Worm (Caenorhabditis elegans) whole organism, L4 larva: ENCODE data around the gene C33D3.5.

Experiments used
- D1046.2 ChIP-seq: fragments of 200-800 bp; sonication (Bioruptor generic); IDR thresholded peaks from 2 replicates; pipeline ENCODE4 v1.3.6; 2022; ENCODE audit warnings: missing genetic modification characterization, missing compliant biosample characterization
- F10B5.3 ChIP-seq: sonication (generic microtip); optimal IDR thresholded peaks from 2 replicates; lab custom pipeline; 2016; ENCODE audit warnings: mild to moderate bottlenecking, missing genetic modification characterization, missing compliant biosample characterization
- F37D6.2 ChIP-seq: sonication (generic microtip); optimal IDR thresholded peaks from 2 replicates; lab custom pipeline; 2016; ENCODE audit warnings: mild to moderate bottlenecking, missing genetic modification characterization, missing compliant biosample characterization
- F44E2.7 ChIP-seq: fragments of 200-800 bp; sonication (Bioruptor generic); IDR thresholded peaks from 2 replicates; pipeline ENCODE4 v2.1.2; 2022; ENCODE audit warnings: missing genetic modification characterization, missing compliant biosample characterization
- R02D3.7 ChIP-seq: fragments of 150-350 bp; sonication (generic microtip); optimal IDR thresholded peaks from 3 replicates; lab custom pipeline; 2014; ENCODE audit warnings: missing biosample characterization, missing genetic modification characterization
- Y48G9A.11 ChIP-seq: fragments of 200-800 bp; sonication (Bioruptor generic); IDR thresholded peaks from 2 replicates; pipeline ENCODE4 v1.3.6; 2022; ENCODE audit warnings: missing genetic modification reagents, missing genetic modification characterization, missing compliant biosample characterization
- Y5F2A.4 ChIP-seq: fragments of 200-800 bp; sonication (Bioruptor generic); optimal IDR thresholded peaks from 2 replicates; lab custom pipeline; 2018; ENCODE audit warnings: mild to moderate bottlenecking, missing genetic modification characterization, missing compliant biosample characterization
- Y75B8A.6 ChIP-seq: fragments of 200-800 bp; sonication (Bioruptor generic); IDR thresholded peaks from 2 replicates; pipeline ENCODE4 v1.3.6; 2022; ENCODE audit warnings: missing genetic modification reagents, missing genetic modification characterization, missing compliant biosample characterization
- ZK337.2 ChIP-seq: fragments of 200-800 bp; sonication (Bioruptor generic); IDR thresholded peaks from 2 replicates; pipeline ENCODE4 v1.3.6; 2022; ENCODE audit warnings: missing genetic modification reagents, missing genetic modification characterization, missing compliant biosample characterization
- aha-1 ChIP-seq: fragments of 150-350 bp; peaks from one replicate; lab custom pipeline; 2014; ENCODE audit warnings: missing biosample characterization, missing genetic modification characterization
- arid-1 ChIP-seq: fragments of 200-800 bp; sonication (Bioruptor generic); conservative IDR thresholded peaks from 2 replicates; pipeline ENCODE4 v1.3.6; 2022; ENCODE audit warnings: missing genetic modification reagents, missing genetic modification characterization, missing compliant biosample characterization
- ceh-20 ChIP-seq: fragments of 200-800 bp; sonication (Bioruptor generic); IDR thresholded peaks from 2 replicates; pipeline ENCODE4 v1.3.6; 2022; ENCODE audit warnings: missing genetic modification reagents, missing genetic modification characterization, missing compliant biosample characterization
- ceh-28 ChIP-seq: fragments of 150-350 bp; optimal IDR thresholded peaks from 2 replicates; lab custom pipeline; 2014; ENCODE audit warnings: missing biosample characterization, missing genetic modification reagents, missing genetic modification characterization
- ceh-62 ChIP-seq: sonication (generic microtip); optimal IDR thresholded peaks from 2 replicates; lab custom pipeline; 2017; ENCODE audit warnings: missing biosample characterization, missing genetic modification characterization
- ceh-82 ChIP-seq: sonication (generic microtip); optimal IDR thresholded peaks from 2 replicates; lab custom pipeline; 2017; ENCODE audit warnings: missing biosample characterization, missing genetic modification characterization
- cey-2 ChIP-seq: sonication (generic microtip); optimal IDR thresholded peaks from 3 replicates; lab custom pipeline; 2017; ENCODE audit warnings: missing genetic modification characterization, mild to moderate bottlenecking, missing compliant biosample characterization, antibody characterized with exemption, borderline replicate concordance; ENCODE audit not compliant: insufficient read depth
- ctbp-1 ChIP-seq: fragments of 200-800 bp; sonication (Bioruptor generic); IDR thresholded peaks from 2 replicates; pipeline ENCODE4 v1.3.6; 2022; ENCODE audit warnings: missing genetic modification reagents, missing genetic modification characterization, missing compliant biosample characterization
- daf-16 ChIP-seq, 3 experiments: sonication (generic microtip); optimal IDR thresholded peaks; 2 replicates each; lab custom pipeline; 2016 to 2017; ENCODE audit warnings: missing genetic modification characterization in 3 of 3, missing genetic modification reagents in 3 of 3, mild to moderate bottlenecking in 2 of 3, missing compliant biosample characterization in 2 of 3, missing biosample characterization in 1 of 3, moderate library complexity in 1 of 3
- daf-19 ChIP-seq: fragments of 200-800 bp; sonication (Bioruptor generic); conservative IDR thresholded peaks from 2 replicates; pipeline ENCODE4 v1.3.6; 2022; ENCODE audit warnings: missing genetic modification characterization, missing compliant biosample characterization
- daf-8 ChIP-seq: fragments of 200-800 bp; sonication (Bioruptor generic); IDR thresholded peaks from 2 replicates; pipeline ENCODE4 v1.3.6; 2022; ENCODE audit warnings: missing genetic modification characterization, missing compliant biosample characterization
- dmd-6 ChIP-seq: fragments of 200-800 bp; sonication (Bioruptor generic); IDR thresholded peaks from 2 replicates; pipeline ENCODE4 v1.3.6; 2022; ENCODE audit warnings: missing genetic modification reagents, missing genetic modification characterization, missing compliant biosample characterization
- dpl-1 ChIP-seq: fragments of 150-350 bp; optimal IDR thresholded peaks from 2 replicates; lab custom pipeline; 2014; ENCODE audit warnings: missing biosample characterization, missing genetic modification reagents, missing genetic modification characterization
- egl-43 ChIP-seq: fragments of 200-800 bp; sonication (Bioruptor generic); IDR thresholded peaks from 2 replicates; pipeline ENCODE4 v1.3.6; 2022; ENCODE audit warnings: missing genetic modification reagents, missing genetic modification characterization, missing compliant biosample characterization
- fos-1 ChIP-seq: fragments of 150-350 bp; optimal IDR thresholded peaks from 2 replicates; lab custom pipeline; 2014; ENCODE audit warnings: missing biosample characterization, missing genetic modification characterization
- gei-8 ChIP-seq: fragments of 200-800 bp; sonication (Bioruptor generic); optimal IDR thresholded peaks from 2 replicates; lab custom pipeline; 2018; ENCODE audit warnings: mild to moderate bottlenecking, missing genetic modification characterization, missing compliant biosample characterization
- hlh-11 ChIP-seq: fragments of 200-800 bp; sonication (Bioruptor generic); optimal IDR thresholded peaks from 2 replicates; lab custom pipeline; 2018; ENCODE audit warnings: mild to moderate bottlenecking, missing genetic modification characterization, missing compliant biosample characterization
- hmg-1.1 ChIP-seq: fragments of 200-800 bp; sonication (Bioruptor generic); IDR thresholded peaks from 2 replicates; pipeline ENCODE4 v1.3.6; 2022; ENCODE audit warnings: missing genetic modification reagents, missing genetic modification characterization, missing compliant biosample characterization
- lin-1 ChIP-seq: fragments of 200-800 bp; sonication (Bioruptor generic); IDR thresholded peaks from 2 replicates; pipeline ENCODE4 v1.3.6; 2022; ENCODE audit warnings: missing genetic modification reagents, missing genetic modification characterization, missing compliant biosample characterization
- lin-15B ChIP-seq: fragments of 150-350 bp; sonication (generic microtip); optimal IDR thresholded peaks from 3 replicates; lab custom pipeline; 2014; ENCODE audit warnings: missing biosample characterization, missing genetic modification characterization
- lin-38 ChIP-seq: fragments of 200-800 bp; sonication (Bioruptor generic); IDR thresholded peaks from 2 replicates; pipeline ENCODE4 v1.3.6; 2022; ENCODE audit warnings: missing genetic modification reagents, missing genetic modification characterization, missing compliant biosample characterization
- lir-3 ChIP-seq: sonication (generic microtip); optimal IDR thresholded peaks from 2 replicates; lab custom pipeline; 2016; ENCODE audit warnings: mild to moderate bottlenecking, missing genetic modification characterization, missing compliant biosample characterization
- lsy-2 ChIP-seq, 2 experiments: fragments of 150-350 bp in 1 of 2; sonication (generic microtip) in 1 of 2; optimal IDR thresholded peaks; 2 replicates each; lab custom pipeline; 2014 to 2017; ENCODE audit warnings: missing biosample characterization in 2 of 2, missing genetic modification characterization in 2 of 2
- madf-9 ChIP-seq: fragments of 200-800 bp; sonication (Bioruptor generic); conservative IDR thresholded peaks from 2 replicates; pipeline ENCODE4 v1.3.6; 2022; ENCODE audit warnings: missing genetic modification reagents, missing genetic modification characterization, missing compliant biosample characterization
- mdt-29 ChIP-seq: fragments of 200-800 bp; sonication (Bioruptor generic); IDR thresholded peaks from 2 replicates; pipeline ENCODE4 v1.3.6; 2022; ENCODE audit warnings: missing genetic modification reagents, missing genetic modification characterization, missing compliant biosample characterization
- mes-2 ChIP-seq: sonication (generic microtip); optimal IDR thresholded peaks from 2 replicates; lab custom pipeline; 2016; ENCODE audit warnings: missing genotype, mild to moderate bottlenecking, missing genetic modification characterization, missing compliant biosample characterization; ENCODE audit not compliant: poor library complexity, severe bottlenecking
- mxl-2 ChIP-seq: fragments of 200-800 bp; sonication (Bioruptor generic); conservative IDR thresholded peaks from 2 replicates; pipeline ENCODE4 v1.3.6; 2022; ENCODE audit warnings: missing genetic modification reagents, missing genetic modification characterization, missing compliant biosample characterization
- nhr-11 ChIP-seq: fragments of 150-350 bp; optimal IDR thresholded peaks from 2 replicates; lab custom pipeline; 2014; ENCODE audit warnings: missing biosample characterization, missing genetic modification characterization
- nhr-111 ChIP-seq: fragments of 200-800 bp; sonication (Bioruptor generic); optimal IDR thresholded peaks from 2 replicates; lab custom pipeline; 2018; ENCODE audit warnings: mild to moderate bottlenecking, missing genetic modification characterization, missing compliant biosample characterization
- nhr-237 ChIP-seq: sonication (generic microtip); optimal IDR thresholded peaks from 2 replicates; lab custom pipeline; 2017; ENCODE audit warnings: missing biosample characterization, missing genetic modification characterization
- nhr-77 ChIP-seq: fragments of 150-350 bp; optimal IDR thresholded peaks from 2 replicates; lab custom pipeline; 2014; ENCODE audit warnings: missing biosample characterization, missing genetic modification characterization
- php-3 ChIP-seq: fragments of 200-800 bp; sonication (Bioruptor generic); IDR thresholded peaks from 2 replicates; pipeline ENCODE4 v1.3.6; 2022; ENCODE audit warnings: missing genetic modification reagents, missing genetic modification characterization, missing compliant biosample characterization
- rbr-2 ChIP-seq: sonication (generic microtip); optimal IDR thresholded peaks from 2 replicates; lab custom pipeline; 2016; ENCODE audit warnings: missing genotype, missing genetic modification characterization, missing compliant biosample characterization
- saeg-2 ChIP-seq: fragments of 200-800 bp; sonication (Bioruptor generic); IDR thresholded peaks from 2 replicates; pipeline ENCODE4 v1.3.6; 2022; ENCODE audit warnings: missing genetic modification reagents, missing genetic modification characterization, missing compliant biosample characterization
- snpc-4 ChIP-seq: fragments of 150-350 bp; optimal IDR thresholded peaks from 2 replicates; lab custom pipeline; 2014; ENCODE audit warnings: missing biosample characterization, missing genetic modification characterization
- spr-1 ChIP-seq: sonication (generic microtip); optimal IDR thresholded peaks from 2 replicates; lab custom pipeline; 2016; ENCODE audit warnings: mild to moderate bottlenecking, missing genetic modification characterization, missing compliant biosample characterization
- tra-1 ChIP-seq: fragments of 200-800 bp; sonication (Bioruptor generic); IDR thresholded peaks from 2 replicates; pipeline ENCODE4 v1.3.6; 2022; ENCODE audit warnings: missing genetic modification reagents, missing genetic modification characterization, missing compliant biosample characterization
- unc-130 ChIP-seq: sonication (generic microtip); optimal IDR thresholded peaks from 2 replicates; lab custom pipeline; 2016; ENCODE audit warnings: missing genetic modification reagents, missing genetic modification characterization, missing compliant biosample characterization
- zag-1 ChIP-seq: fragments of 150-350 bp; optimal IDR thresholded peaks from 2 replicates; lab custom pipeline; 2014; ENCODE audit warnings: missing biosample characterization, missing genetic modification characterization
- zfp-3 ChIP-seq: fragments of 200-800 bp; sonication (Bioruptor generic); conservative IDR thresholded peaks from 2 replicates; pipeline ENCODE4 v1.3.6; 2022; ENCODE audit warnings: missing genetic modification reagents, missing genetic modification characterization, missing compliant biosample characterization
- zip-11 ChIP-seq: fragments of 200-800 bp; sonication (Bioruptor generic); IDR thresholded peaks from 2 replicates; pipeline ENCODE4 v1.3.6; 2022; ENCODE audit warnings: missing genetic modification characterization, missing compliant biosample characterization
- ztf-11 ChIP-seq: fragments of 150-350 bp; optimal IDR thresholded peaks from 2 replicates; lab custom pipeline; 2014; ENCODE audit warnings: missing biosample characterization, missing genetic modification characterization
- ztf-7 ChIP-seq: fragments of 150-350 bp; optimal IDR thresholded peaks from 2 replicates; lab custom pipeline; 2014; ENCODE audit warnings: missing biosample characterization, missing genetic modification characterization

C33D3.5 gene

DNA sequence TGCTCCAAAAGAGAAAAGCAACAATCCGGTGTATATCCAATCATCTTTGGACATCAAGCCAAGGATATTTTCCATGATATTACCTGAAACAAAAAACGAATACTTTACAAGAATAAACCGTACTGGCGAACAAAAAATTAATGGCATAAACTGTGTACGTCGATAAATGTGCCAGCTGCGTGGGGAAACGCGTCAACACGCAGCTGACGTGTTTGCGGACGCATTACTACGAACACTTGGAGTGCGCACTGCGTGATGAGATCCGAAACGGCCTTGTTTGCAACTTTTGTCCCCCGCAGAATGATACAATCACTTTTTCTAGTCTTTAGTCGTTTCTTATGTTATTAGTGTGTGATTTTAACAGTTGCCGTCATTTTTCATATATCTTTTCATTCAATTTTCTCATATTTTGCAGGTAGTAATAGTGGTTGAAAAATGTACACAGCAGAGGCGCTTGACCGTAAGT, 33.4 kb downstream of the C33D3.5 start, which contains the start of the genes mboa-7 and git-1:
mboa-7 (minus strand) TSS at position 83 of the 466 bp plus-strand sequence.
git-1 (plus strand) TSS at position 416 of the 466 bp plus-strand sequence.
- no peak for TF ChIP-seq ceh-62 (tag; lab: Kevin White, UChicago)
- peak; percentile 74 for TF ChIP-seq hmg-1.1
- no peak; the same call in 1 of the 2 replicates for TF ChIP-seq lin-38 (GFP tag; lab: Robert Waterston, UW)
- no peak for TF ChIP-seq lir-3 (tag; lab: Kevin White, UChicago)
- peak in 1 of 2 experiments; percentile 65 for TF ChIP-seq lsy-2 (tag; optimal IDR thresholded peaks at IDR 0.05; lab: Kevin White, UChicago)
- no peak for TF ChIP-seq ztf-11 (tag; lab: Kevin White, UChicago)
- no peak for TF ChIP-seq arid-1 (GFP tag; lab: Robert Waterston, UW)
- TF ChIP-seq tra-1 (GFP tag; lab: Robert Waterston, UW): 0 out of 2 replicates have a peak, but pooled peaks have one; percentile 32
- no peak for TF ChIP-seq ctbp-1 (GFP tag; lab: Robert Waterston, UW)
- TF ChIP-seq cey-2 (tag; lab: Kevin White, UChicago): no peak
- TF ChIP-seq daf-16 (GFP tag; optimal IDR thresholded peaks at IDR 0.05; lab: Kevin White, UChicago): no peak
- TF ChIP-seq daf-16 (tag; optimal IDR thresholded peaks at IDR 0.05; lab: Kevin White, UChicago): peak; percentile 38
- no peak for TF ChIP-seq R02D3.7 (tag; lab: Kevin White, UChicago)
- TF ChIP-seq D1046.2 (GFP tag; lab: Robert Waterston, UW): no peak
- no peak for TF ChIP-seq zip-11 (GFP tag; lab: Robert Waterston, UW)
- TF ChIP-seq nhr-77: no peak
- no peak for TF ChIP-seq lin-15B
- TF ChIP-seq mxl-2 (GFP tag; lab: Robert Waterston, UW): no peak
- no peak for TF ChIP-seq gei-8 (GFP tag; lab: Kevin White, UChicago)
- TF ChIP-seq daf-8 (GFP tag; lab: Robert Waterston, UW): no peak
- TF ChIP-seq ceh-28 (tag; lab: Kevin White, UChicago): no peak
- peak; percentile 9 for TF ChIP-seq nhr-11
- no peak for TF ChIP-seq ZK337.2
- peak; percentile 51 for TF ChIP-seq dpl-1 (GFP tag; lab: Kevin White, UChicago)
- no peak for TF ChIP-seq spr-1
- TF ChIP-seq nhr-111 (GFP tag; lab: Kevin White, UChicago): no peak
- no peak for TF ChIP-seq ztf-7 (tag; lab: Kevin White, UChicago)
- peak; percentile 45 for TF ChIP-seq dmd-6 (GFP tag; lab: Robert Waterston, UW)
- TF ChIP-seq mdt-29 (GFP tag; lab: Robert Waterston, UW): no peak
- no peak for TF ChIP-seq snpc-4
- no peak for TF ChIP-seq Y75B8A.6
- no peak for TF ChIP-seq php-3 (GFP tag; lab: Robert Waterston, UW)
- TF ChIP-seq lin-1: no peak
- no peak for TF ChIP-seq unc-130
- no peak for TF ChIP-seq daf-19 (GFP tag; lab: Robert Waterston, UW)
- no peak for TF ChIP-seq Y48G9A.11 (GFP tag; lab: Robert Waterston, UW)
- TF ChIP-seq egl-43: no peak
- TF ChIP-seq aha-1 (tag; lab: Kevin White, UChicago): peak; percentile 95
- TF ChIP-seq saeg-2: no peak
- no peak for TF ChIP-seq zag-1 (tag; lab: Kevin White, UChicago)
- no peak for TF ChIP-seq F37D6.2 (tag; lab: Kevin White, UChicago)
- no peak for TF ChIP-seq Y5F2A.4 (GFP tag; lab: Kevin White, UChicago)
- TF ChIP-seq ceh-82 (tag; lab: Kevin White, UChicago): no peak
- no peak for TF ChIP-seq zfp-3 (GFP tag; lab: Robert Waterston, UW)
- TF ChIP-seq hlh-11 (tag; lab: Kevin White, UChicago): peak; percentile 77
- no peak for TF ChIP-seq ceh-20 (GFP tag; lab: Robert Waterston, UW)
- no peak for TF ChIP-seq nhr-237 (tag; lab: Kevin White, UChicago)
- TF ChIP-seq F44E2.7 (GFP tag; lab: Robert Waterston, UW): no peak
- TF ChIP-seq mes-2 (tag; lab: Kevin White, UChicago): peak; percentile 73
- TF ChIP-seq fos-1 (tag; lab: Kevin White, UChicago): no peak
- TF ChIP-seq rbr-2 (tag; lab: Kevin White, UChicago): peak; percentile 58
- no peak for TF ChIP-seq madf-9 (GFP tag; lab: Robert Waterston, UW)
- no peak for TF ChIP-seq F10B5.3
